Fruit fly (Drosophila melanogaster) whole organism, pupa: ENCODE measurements around the gene Scsalpha1.

Experiments used
- CG10348 ChIP-seq: fragments of 200-800 bp; sonication (Bioruptor generic); IDR thresholded peaks from 2 replicates; pipeline ENCODE4 v1.3.6; 2022; ENCODE audit warnings: missing biosample characterization, missing genetic modification characterization
- CG13204 ChIP-seq: fragments of 200-800 bp; sonication (Bioruptor generic); optimal IDR thresholded peaks from 2 replicates; lab custom pipeline; 2018; ENCODE audit warnings: missing biosample characterization, mild to moderate bottlenecking, missing genetic modification characterization, moderate library complexity
- CG14655 ChIP-seq: fragments of 200-800 bp; sonication (Bioruptor generic); optimal IDR thresholded peaks from 3 replicates; lab custom pipeline; 2017; ENCODE audit warnings: mild to moderate bottlenecking, missing biosample characterization, missing genetic modification reagents, missing genetic modification characterization
- CG15710 ChIP-seq: fragments of 200-800 bp; sonication (Bioruptor generic); optimal IDR thresholded peaks from 2 replicates; lab custom pipeline; 2018; ENCODE audit warnings: missing biosample characterization, mild to moderate bottlenecking, missing genetic modification characterization, moderate library complexity
- CG32121 ChIP-seq: fragments of 200-800 bp; sonication (Bioruptor generic); IDR thresholded peaks from 2 replicates; pipeline ENCODE4 v1.3.6; 2022; ENCODE audit warnings: missing biosample characterization, missing genetic modification characterization
- CG34367 ChIP-seq: fragments of 200-800 bp; sonication (Bioruptor generic); optimal IDR thresholded peaks from 2 replicates; lab custom pipeline; 2018; ENCODE audit warnings: missing biosample characterization, mild to moderate bottlenecking, missing genetic modification characterization
- CG4496 ChIP-seq: fragments of 200-800 bp; sonication (Bioruptor generic); IDR thresholded peaks from 3 replicates; pipeline ENCODE4 v1.3.6; 2022; ENCODE audit warnings: missing biosample characterization, missing genetic modification characterization
- EcR ChIP-seq: fragments of 200-800 bp; sonication (Bioruptor generic); optimal IDR thresholded peaks from 3 replicates; lab custom pipeline; 2019; ENCODE audit warnings: missing biosample characterization, missing genetic modification characterization, mild to moderate bottlenecking, moderate library complexity, missing genetic modification reagents
- Ets98B ChIP-seq: fragments of 200-800 bp; sonication (Bioruptor generic); IDR thresholded peaks from 2 replicates; pipeline ENCODE4 v1.3.6; 2022; ENCODE audit warnings: missing biosample characterization, missing genetic modification characterization
- Pif1A ChIP-seq: fragments of 200-800 bp; sonication (Bioruptor generic); optimal IDR thresholded peaks from 3 replicates; lab custom pipeline; 2016; ENCODE audit warnings: missing biosample characterization, missing genetic modification characterization
- Pif1B ChIP-seq: fragments of 200-800 bp; sonication (Bioruptor generic); optimal IDR thresholded peaks from 3 replicates; lab custom pipeline; 2016; ENCODE audit warnings: missing biosample characterization, missing genetic modification characterization
- gl ChIP-seq: fragments of 200-800 bp; sonication (Bioruptor generic); optimal IDR thresholded peaks from 2 replicates; lab custom pipeline; 2018; ENCODE audit warnings: missing biosample characterization, mild to moderate bottlenecking, missing genetic modification characterization

DNA sequence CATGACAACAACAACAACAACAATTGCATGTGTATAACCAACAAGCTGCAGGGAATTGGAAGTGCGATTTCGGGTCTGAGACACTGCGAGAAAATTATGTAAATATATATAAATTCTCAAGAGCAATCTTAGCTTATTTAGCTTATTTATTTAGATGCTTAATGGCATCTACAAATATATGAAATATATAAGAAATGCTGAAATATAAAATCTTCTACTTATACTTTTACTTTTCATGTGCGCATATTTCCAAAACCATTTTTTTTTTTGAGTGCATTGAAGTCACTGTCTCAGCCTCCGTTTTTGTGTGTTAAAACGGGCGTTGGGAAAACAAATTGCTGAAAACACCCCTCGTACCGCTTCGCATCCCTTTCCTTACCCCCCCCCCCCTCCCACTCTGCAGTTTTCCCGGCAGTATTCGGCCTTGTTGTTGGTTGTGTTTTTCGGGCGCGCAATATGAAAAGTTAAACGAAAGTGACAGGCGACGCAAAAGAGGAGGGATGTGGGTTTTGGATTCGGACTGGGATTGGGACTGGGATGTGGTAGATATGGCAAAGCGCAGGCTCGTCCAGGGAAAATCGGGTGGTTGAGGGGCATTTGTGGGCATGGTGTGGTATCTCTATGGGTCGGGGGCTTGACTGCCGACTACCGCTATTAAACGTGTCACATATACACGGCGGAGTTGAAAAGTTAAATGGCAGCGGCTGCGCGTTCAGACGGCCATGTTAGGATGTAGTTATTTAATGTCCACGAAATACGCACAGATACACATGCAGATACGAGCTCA lies 41.4 kb downstream of the Scsalpha1 start:
- no peak for TF ChIP-seq CG32121 (GFP tag; lab: Robert Waterston, UW)
- TF ChIP-seq CG15710 (tag; lab: Kevin White, UChicago): no peak
- no peak for TF ChIP-seq CG14655 (GFP tag; lab: Kevin White, UChicago)
- TF ChIP-seq CG4496 (GFP tag; lab: Robert Waterston, UW): no peak
- TF ChIP-seq Pif1A: no peak
- no peak for TF ChIP-seq gl (tag; lab: Kevin White, UChicago)
- no peak for TF ChIP-seq EcR (GFP tag; lab: Kevin White, UChicago)
- no peak for TF ChIP-seq Ets98B (GFP tag; lab: Robert Waterston, UW)
- TF ChIP-seq CG13204 (GFP tag; lab: Kevin White, UChicago): no peak
- TF ChIP-seq Pif1B (GFP tag; lab: Kevin White, UChicago): no peak
- no peak for TF ChIP-seq CG34367 (tag; lab: Kevin White, UChicago)
- no peak for TF ChIP-seq CG10348 (GFP tag; lab: Robert Waterston, UW)
